Fruit fly (Drosophila melanogaster) whole organism, embryonic: ENCODE data around the gene CG5326.
A peak's percentile ranks its signal among the peaks of the same experiment; 100 is the strongest.

ENCODE experiments used
- Ada2b ChIP-seq: fragments of 200-800 bp; sonication (Bioruptor generic); IDR thresholded peaks from 2 replicates; pipeline ENCODE4 v1.3.6; 2022; ENCODE audit warnings: missing biosample characterization, missing genetic modification characterization
- Bteb2 ChIP-seq: fragments of 200-800 bp; sonication (Bioruptor generic); optimal IDR thresholded peaks from 2 replicates; lab custom pipeline; 2016; ENCODE audit warnings: missing biosample characterization, missing genetic modification characterization
- CG10267 ChIP-seq: fragments of 200-800 bp; sonication (Bioruptor generic); optimal IDR thresholded peaks from 2 replicates; lab custom pipeline; 2018; ENCODE audit warnings: missing biosample characterization, mild to moderate bottlenecking, missing genetic modification characterization, moderate library complexity
- CG10366 ChIP-seq: fragments of 200-800 bp; sonication (Bioruptor generic); IDR thresholded peaks from 2 replicates; pipeline ENCODE4 v1.3.6; 2022; ENCODE audit warnings: missing biosample characterization, missing genetic modification characterization
- CG10979 ChIP-seq: fragments of 200-800 bp; sonication (Bioruptor generic); optimal IDR thresholded peaks from 2 replicates; lab custom pipeline; 2018; ENCODE audit warnings: missing biosample characterization, mild to moderate bottlenecking, missing genetic modification characterization, moderate library complexity
- CG11696 ChIP-seq: fragments of 200-800 bp; sonication (Bioruptor generic); IDR thresholded peaks from 2 replicates; pipeline ENCODE4 v1.3.6; 2022; ENCODE audit warnings: missing biosample characterization, missing genetic modification characterization
- CG12071 ChIP-seq: fragments of 200-800 bp; sonication (Bioruptor generic); optimal IDR thresholded peaks from 3 replicates; lab custom pipeline; 2018; ENCODE audit warnings: missing biosample characterization, mild to moderate bottlenecking, missing genetic modification characterization
- CG13424 ChIP-seq: fragments of 200-800 bp; sonication (Bioruptor generic); optimal IDR thresholded peaks from 2 replicates; lab custom pipeline; 2019; ENCODE audit warnings: missing biosample characterization, mild to moderate bottlenecking, missing genetic modification characterization, moderate library complexity
- CG14441 ChIP-seq: fragments of 200-800 bp; sonication (Bioruptor generic); IDR thresholded peaks from 2 replicates; pipeline ENCODE4 v1.3.6; 2022; ENCODE audit warnings: missing biosample characterization, missing genetic modification characterization
- CG14965 ChIP-seq: fragments of 200-800 bp; sonication (Bioruptor generic); optimal IDR thresholded peaks from 2 replicates; lab custom pipeline; 2016; ENCODE audit warnings: missing biosample characterization, missing genetic modification characterization, borderline replicate concordance
- CG15601 ChIP-seq: fragments of 200-800 bp; sonication (Bioruptor generic); optimal IDR thresholded peaks from 3 replicates; lab custom pipeline; 2019; ENCODE audit warnings: missing biosample characterization, mild to moderate bottlenecking, missing genetic modification characterization, moderate library complexity
- CG1603 ChIP-seq: fragments of 200-800 bp; sonication (Bioruptor generic); optimal IDR thresholded peaks from 2 replicates; lab custom pipeline; 2019; ENCODE audit warnings: missing biosample characterization, mild to moderate bottlenecking, missing genetic modification characterization, moderate library complexity
- CG17359 ChIP-seq: fragments of 200-800 bp; sonication (Bioruptor generic); optimal IDR thresholded peaks from 3 replicates; lab custom pipeline; 2018; ENCODE audit warnings: missing biosample characterization, mild to moderate bottlenecking, missing genetic modification characterization, moderate library complexity
- CG17385 ChIP-seq: fragments of 200-800 bp; sonication (Bioruptor generic); optimal IDR thresholded peaks from 3 replicates; lab custom pipeline; 2018; ENCODE audit warnings: missing biosample characterization, mild to moderate bottlenecking, missing genetic modification characterization
- CG1792 ChIP-seq: fragments of 200-800 bp; sonication (Bioruptor generic); optimal IDR thresholded peaks from 2 replicates; lab custom pipeline; 2016; ENCODE audit warnings: missing biosample characterization, missing genetic modification characterization
- CG18262 ChIP-seq: fragments of 200-800 bp; optimal IDR thresholded peaks from 3 replicates; lab custom pipeline; 2019; ENCODE audit warnings: missing biosample characterization, mild to moderate bottlenecking, missing genetic modification characterization, moderate library complexity
- CG18599 ChIP-seq: fragments of 200-800 bp; sonication (Bioruptor generic); optimal IDR thresholded peaks from 3 replicates; lab custom pipeline; 2017; ENCODE audit warnings: missing biosample characterization, missing genetic modification characterization, mild to moderate bottlenecking, moderate library complexity, missing genetic modification reagents
- CG2712 ChIP-seq: fragments of 200-800 bp; optimal IDR thresholded peaks from 3 replicates; lab custom pipeline; 2019; ENCODE audit warnings: missing biosample characterization, mild to moderate bottlenecking, missing genetic modification characterization, moderate library complexity
- CG31441 ChIP-seq: fragments of 200-800 bp; sonication (Bioruptor generic); IDR thresholded peaks from 2 replicates; pipeline ENCODE4 v1.3.6; 2022; ENCODE audit warnings: missing biosample characterization, missing genetic modification characterization
- CG43689 ChIP-seq: fragments of 200-800 bp; sonication (Bioruptor generic); IDR thresholded peaks from 2 replicates; pipeline ENCODE4 v1.3.6; 2022; ENCODE audit warnings: missing biosample characterization, missing genetic modification characterization
- CG4820 ChIP-seq: fragments of 200-800 bp; sonication (Bioruptor generic); optimal IDR thresholded peaks from 3 replicates; lab custom pipeline; 2016; ENCODE audit warnings: missing biosample characterization, missing genetic modification characterization
- CG5180 ChIP-seq: fragments of 200-800 bp; sonication (Bioruptor generic); optimal IDR thresholded peaks from 3 replicates; lab custom pipeline; 2017; ENCODE audit warnings: missing biosample characterization, missing genetic modification characterization, mild to moderate bottlenecking, moderate library complexity, missing genetic modification reagents
- CG6254 ChIP-seq: fragments of 200-800 bp; sonication (Bioruptor generic); optimal IDR thresholded peaks from 3 replicates; lab custom pipeline; 2017; ENCODE audit warnings: mild to moderate bottlenecking, missing biosample characterization, missing genetic modification reagents, missing genetic modification characterization
- CG8924 ChIP-seq: fragments of 200-800 bp; optimal IDR thresholded peaks from 3 replicates; lab custom pipeline; 2019; ENCODE audit warnings: missing biosample characterization, mild to moderate bottlenecking, missing genetic modification characterization, moderate library complexity
- CG9727 ChIP-seq: fragments of 200-800 bp; sonication (Bioruptor generic); optimal IDR thresholded peaks from 3 replicates; lab custom pipeline; 2017; ENCODE audit warnings: missing biosample characterization, mild to moderate bottlenecking, missing genetic modification characterization
- Deaf1 ChIP-seq: fragments of 200-800 bp; optimal IDR thresholded peaks from 3 replicates; lab custom pipeline; 2019; ENCODE audit warnings: missing biosample characterization, mild to moderate bottlenecking, missing genetic modification characterization, moderate library complexity
- Gsc ChIP-seq: fragments of 200-800 bp; sonication (Bioruptor generic); IDR thresholded peaks from 2 replicates; pipeline ENCODE4 v1.3.6; 2022; ENCODE audit warnings: missing biosample characterization, missing genetic modification characterization
- H15 ChIP-seq: fragments of 200-800 bp; sonication (Bioruptor generic); IDR thresholded peaks from 3 replicates; pipeline ENCODE4 v1.3.6; 2022; ENCODE audit warnings: missing biosample characterization, missing genetic modification characterization
- Mad ChIP-seq: fragments of 200-800 bp; sonication (Bioruptor generic); optimal IDR thresholded peaks from 2 replicates; lab custom pipeline; 2016; ENCODE audit warnings: missing biosample characterization, missing genetic modification characterization
- Meics ChIP-seq: fragments of 200-800 bp; sonication (Bioruptor generic); optimal IDR thresholded peaks from 2 replicates; lab custom pipeline; 2017; ENCODE audit warnings: missing biosample characterization, mild to moderate bottlenecking, missing genetic modification characterization
- Nf-YA ChIP-seq: fragments of 200-800 bp; sonication (Bioruptor generic); IDR thresholded peaks from 2 replicates; pipeline ENCODE4 v1.3.6; 2022; ENCODE audit warnings: missing biosample characterization, missing genetic modification characterization
- NfI ChIP-seq: fragments of 200-800 bp; sonication (Bioruptor generic); optimal IDR thresholded peaks from 3 replicates; lab custom pipeline; 2018; ENCODE audit warnings: missing biosample characterization, mild to moderate bottlenecking, missing genetic modification characterization, moderate library complexity
- Ravus ChIP-seq: fragments of 200-800 bp; sonication (Bioruptor generic); IDR thresholded peaks from 2 replicates; pipeline ENCODE4 v1.3.6; 2022; ENCODE audit warnings: missing biosample characterization, missing genetic modification characterization
- ara ChIP-seq: fragments of 200-800 bp; sonication (Bioruptor generic); IDR thresholded peaks from 2 replicates; pipeline ENCODE4 v1.3.6; 2022; ENCODE audit warnings: missing biosample characterization, missing genetic modification characterization
- bab2 ChIP-seq: fragments of 200-800 bp; sonication (Bioruptor generic); optimal IDR thresholded peaks from 2 replicates; lab custom pipeline; 2016; ENCODE audit warnings: missing biosample characterization, missing genetic modification characterization
- dmrt99B ChIP-seq: fragments of 200-800 bp; sonication (Bioruptor generic); optimal IDR thresholded peaks from 2 replicates; lab custom pipeline; 2018; ENCODE audit warnings: missing biosample characterization, mild to moderate bottlenecking, missing genetic modification characterization, moderate library complexity
- dpn ChIP-seq, 2 experiments: fragments of 200-800 bp; sonication (Bioruptor generic); optimal IDR thresholded peaks; 3 replicates each; lab custom pipeline; 2016; ENCODE audit warnings: missing biosample characterization in 2 of 2, missing genetic modification characterization in 2 of 2
- gce ChIP-seq: fragments of 200-800 bp; sonication (Bioruptor generic); IDR thresholded peaks from 3 replicates; pipeline ENCODE4 v1.3.6; 2022; ENCODE audit warnings: missing biosample characterization, missing genetic modification characterization
- gcm ChIP-seq: fragments of 200-800 bp; sonication (Bioruptor generic); optimal IDR thresholded peaks from 2 replicates; lab custom pipeline; 2019; ENCODE audit warnings: missing biosample characterization, mild to moderate bottlenecking, missing genetic modification characterization, moderate library complexity
- lab ChIP-seq: fragments of 200-800 bp; sonication (Bioruptor generic); optimal IDR thresholded peaks from 3 replicates; lab custom pipeline; 2017; ENCODE audit warnings: missing biosample characterization, missing genetic modification characterization, mild to moderate bottlenecking, moderate library complexity, missing genetic modification reagents
- lmd ChIP-seq: fragments of 200-800 bp; sonication (Bioruptor generic); IDR thresholded peaks from 2 replicates; pipeline ENCODE4 v1.3.6; 2022; ENCODE audit warnings: missing biosample characterization, missing genetic modification characterization
- nmo ChIP-seq: fragments of 200-800 bp; sonication (Bioruptor generic); optimal IDR thresholded peaks from 2 replicates; lab custom pipeline; 2018; ENCODE audit warnings: missing biosample characterization, mild to moderate bottlenecking, missing genetic modification characterization, moderate library complexity
- org-1 ChIP-seq: fragments of 200-800 bp; sonication (Bioruptor generic); optimal IDR thresholded peaks from 2 replicates; lab custom pipeline; 2017; ENCODE audit warnings: missing biosample characterization, missing genetic modification characterization
- row ChIP-seq: fragments of 200-800 bp; sonication (Bioruptor generic); IDR thresholded peaks from 3 replicates; pipeline ENCODE4 v1.3.6; 2022; ENCODE audit warnings: missing biosample characterization, missing genetic modification characterization
- stc ChIP-seq: fragments of 200-800 bp; sonication (Bioruptor generic); IDR thresholded peaks from 2 replicates; pipeline ENCODE4 v1.3.6; 2022; ENCODE audit warnings: missing biosample characterization, missing genetic modification characterization
- tna ChIP-seq: fragments of 200-800 bp; sonication (Bioruptor generic); IDR thresholded peaks from 2 replicates; pipeline ENCODE4 v1.3.6; 2022; ENCODE audit warnings: missing biosample characterization, missing genetic modification characterization; ENCODE audit not compliant: partially characterized antibody
- wdn ChIP-seq: fragments of 200-800 bp; sonication (Bioruptor generic); IDR thresholded peaks from 2 replicates; pipeline ENCODE4 v1.3.6; 2022; ENCODE audit warnings: missing biosample characterization, missing genetic modification characterization

The CG5326 gene

DNA sequence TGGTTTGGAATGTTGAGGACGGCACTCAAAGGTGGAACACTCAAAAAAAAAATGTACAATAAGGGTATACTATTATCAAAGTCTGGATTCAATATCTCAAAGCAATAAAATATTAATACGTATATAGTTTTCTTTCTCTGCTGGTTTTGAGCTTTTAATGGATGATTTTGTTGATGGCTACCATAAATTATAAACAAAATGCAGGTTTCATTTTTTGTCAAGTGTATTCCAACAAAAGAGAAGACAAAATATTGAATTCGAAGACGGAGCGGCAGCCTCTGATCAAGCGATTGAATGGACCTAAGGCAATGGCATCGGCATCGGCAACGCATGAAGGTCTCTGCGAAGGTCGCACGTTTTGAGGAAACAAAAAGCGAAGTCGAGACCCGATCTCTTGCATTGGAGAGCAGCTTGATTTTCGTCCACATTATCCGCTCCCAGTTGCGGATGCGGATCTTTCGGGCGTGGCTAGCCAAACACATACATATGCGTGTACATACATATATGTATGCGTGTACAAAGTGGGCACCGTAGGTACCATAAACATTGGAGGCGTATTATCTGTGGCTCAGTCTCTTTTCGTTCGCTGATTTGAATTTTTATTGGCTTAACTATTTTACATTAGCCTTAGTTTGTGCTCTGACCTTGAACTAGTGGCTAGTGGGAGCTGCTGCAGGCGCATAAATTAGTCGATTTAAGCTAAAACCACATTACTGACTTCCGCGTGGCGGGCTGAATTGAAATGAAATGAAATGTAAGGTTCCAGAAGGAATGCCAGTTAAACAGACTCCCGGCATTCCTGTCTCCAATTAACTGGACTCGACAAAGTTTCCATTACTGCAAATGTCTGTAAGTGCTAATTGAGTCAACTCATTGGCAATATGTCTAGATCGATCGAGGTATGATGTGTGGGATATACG lies 3.0 kb downstream of the CG5326 start (continued):
- TF ChIP-seq CG1603 (tag; lab: Kevin White, UChicago) (peak; percentile 4), Ravus (no peak), row (peak; percentile 65), tna (GFP tag; lab: Robert Waterston, UW) (no peak), Gsc (GFP tag; lab: Robert Waterston, UW) (no peak), lab (peak; percentile 37), CG1792 (GFP tag; lab: Kevin White, UChicago) (peak; percentile 11), CG15601 (tag; lab: Kevin White, UChicago) (peak; percentile 20), CG10267 (tag; lab: Kevin White, UChicago) (peak; percentile 37), gcm (GFP tag; lab: Kevin White, UChicago) (peak; percentile 22), Bteb2 (GFP tag; lab: Kevin White, UChicago) (peak; percentile 5), dpn (GFP tag; optimal IDR thresholded peaks at IDR 0.05; lab: Kevin White, UChicago) (peak; percentile 37 to 48), Deaf1 (tag; lab: Kevin White, UChicago) (peak; percentile 33), bab2 (peak; percentile 33), CG4820 (GFP tag; lab: Kevin White, UChicago) (peak; percentile 7), CG5180 (GFP tag; lab: Kevin White, UChicago) (peak; percentile 27), CG8924 (peak; percentile 50), nmo (GFP tag; lab: Kevin White, UChicago) (peak; percentile 36), CG17385 (GFP tag; lab: Kevin White, UChicago) (peak; percentile 42), org-1 (no peak), CG18262 (tag; lab: Kevin White, UChicago) (peak; percentile 23), Ada2b (GFP tag; lab: Robert Waterston, UW) (peak; percentile 33; the same call in 1 of the 2 replicates), CG17359 (tag; lab: Kevin White, UChicago) (peak; percentile 59), wdn (GFP tag; lab: Robert Waterston, UW) (no peak), CG10366 (GFP tag; lab: Robert Waterston, UW) (peak; percentile 50), CG43689 (GFP tag; lab: Robert Waterston, UW) (0 out of 2 replicates have a peak, but pooled peaks have one; percentile 22), H15 (peak; percentile 14; the same call in 1 of the 3 replicates), CG9727 (GFP tag; lab: Kevin White, UChicago) (peak; percentile 24), CG6254 (no peak), CG11696 (0 out of 2 replicates have a peak, but pooled peaks have one; percentile 13), CG31441 (GFP tag; lab: Robert Waterston, UW) (peak; percentile 56), CG18599 (GFP tag; lab: Kevin White, UChicago) (peak; percentile 37), Nf-YA (0 out of 2 replicates have a peak, but pooled peaks have one; percentile 20), CG14441 (0 out of 2 replicates have a peak, but pooled peaks have one; percentile 59), Meics (peak; percentile 27), NfI (GFP tag; lab: Kevin White, UChicago) (peak; percentile 37), CG12071 (peak; percentile 11), CG10979 (tag; lab: Kevin White, UChicago) (peak; percentile 44), lmd (peak; percentile 39; the same call in 1 of the 2 replicates), CG14965 (GFP tag; lab: Kevin White, UChicago) (no peak), dmrt99B (peak; percentile 79), Mad (GFP tag; lab: Kevin White, UChicago) (no peak), gce (GFP tag; lab: Robert Waterston, UW) (no peak), CG13424 (tag; lab: Kevin White, UChicago) (peak; percentile 48), ara (no peak), stc (GFP tag; lab: Robert Waterston, UW) (peak; percentile 73), CG2712 (tag; lab: Kevin White, UChicago) (peak; percentile 40)
